Worm (Caenorhabditis elegans): ENCODE results near the gene Y113G7C.1.

- TF ChIP-seq pha-4 (tag; optimal IDR thresholded peaks at IDR 0.05) (no peak), ces-1 (GFP tag; optimal IDR thresholded peaks at IDR 0.05) (no peak), M03D4.4 (tag; optimal IDR thresholded peaks at IDR 0.05) (no peak), elt-1 (tag; optimal IDR thresholded peaks at IDR 0.05; ENCODE audit: borderline replicate concordance, insufficient read depth) (no peak), nhr-76 (tag; optimal IDR thresholded peaks at IDR 0.05) (no peak), sem-2 (GFP tag; optimal IDR thresholded peaks at IDR 0.05) (no peak), lsy-2 (tag; optimal IDR thresholded peaks at IDR 0.05) (no peak), sptf-1 (tag; optimal IDR thresholded peaks at IDR 0.05) (no peak), snpc-4 (tag; optimal IDR thresholded peaks at IDR 0.05) (no peak), nhr-28 (tag; optimal IDR thresholded peaks at IDR 0.05) (no peak)
Measured at ce11 chrV:20366839-20367238, 49.3 kb downstream of the Y113G7C.1 start, which contains the start of gene K02E2.8.

Measured in whole organism, mixed stage, embryonic.